Fruit fly (Drosophila melanogaster) whole organism, embryonic: ENCODE results near the gene JMJD5.
A peak's percentile ranks its signal among the peaks of the same experiment; 100 is the strongest.

ENCODE experiments used
- ATbp ChIP-seq: fragments of 200-800 bp; sonication (Bioruptor generic); optimal IDR thresholded peaks from 2 replicates; lab custom pipeline; 2017; ENCODE audit warnings: missing biosample characterization, mild to moderate bottlenecking, missing genetic modification characterization, missing genetic modification reagents
- Bdp1 ChIP-seq: fragments of 200-800 bp; sonication (Bioruptor generic); optimal IDR thresholded peaks from 3 replicates; lab custom pipeline; 2016; ENCODE audit warnings: missing biosample characterization, missing genetic modification characterization
- CG10462 ChIP-seq: fragments of 200-800 bp; sonication (Bioruptor generic); optimal IDR thresholded peaks from 2 replicates; lab custom pipeline; 2016; ENCODE audit warnings: missing biosample characterization, missing genetic modification characterization
- CG13424 ChIP-seq: fragments of 200-800 bp; sonication (Bioruptor generic); optimal IDR thresholded peaks from 2 replicates; lab custom pipeline; 2019; ENCODE audit warnings: missing biosample characterization, mild to moderate bottlenecking, missing genetic modification characterization, moderate library complexity
- CG14014 ChIP-seq: fragments of 200-800 bp; sonication (Bioruptor generic); IDR thresholded peaks from 2 replicates; pipeline ENCODE4 v1.3.6; 2022; ENCODE audit warnings: missing biosample characterization, missing genetic modification characterization
- CG1603 ChIP-seq: fragments of 200-800 bp; sonication (Bioruptor generic); optimal IDR thresholded peaks from 2 replicates; lab custom pipeline; 2019; ENCODE audit warnings: missing biosample characterization, mild to moderate bottlenecking, missing genetic modification characterization, moderate library complexity
- CG16863 ChIP-seq: fragments of 200-800 bp; sonication (Bioruptor generic); optimal IDR thresholded peaks from 3 replicates; lab custom pipeline; 2016; ENCODE audit warnings: missing biosample characterization, missing genetic modification characterization
- CG17359 ChIP-seq: fragments of 200-800 bp; sonication (Bioruptor generic); optimal IDR thresholded peaks from 3 replicates; lab custom pipeline; 2018; ENCODE audit warnings: missing biosample characterization, mild to moderate bottlenecking, missing genetic modification characterization, moderate library complexity
- CG17829 ChIP-seq: fragments of 200-800 bp; optimal IDR thresholded peaks from 2 replicates; lab custom pipeline; 2019; ENCODE audit warnings: missing biosample characterization, mild to moderate bottlenecking, missing genetic modification characterization, moderate library complexity
- CG18619 ChIP-seq: fragments of 200-800 bp; sonication (Bioruptor generic); optimal IDR thresholded peaks from 3 replicates; lab custom pipeline; 2017; ENCODE audit warnings: missing biosample characterization, mild to moderate bottlenecking, missing genetic modification characterization
- CG2678 ChIP-seq: fragments of 200-800 bp; sonication (Bioruptor generic); optimal IDR thresholded peaks from 3 replicates; lab custom pipeline; 2019; ENCODE audit warnings: missing biosample characterization, mild to moderate bottlenecking, missing genetic modification characterization, moderate library complexity
- CG2712 ChIP-seq: fragments of 200-800 bp; optimal IDR thresholded peaks from 3 replicates; lab custom pipeline; 2019; ENCODE audit warnings: missing biosample characterization, mild to moderate bottlenecking, missing genetic modification characterization, moderate library complexity
- CG30403 ChIP-seq: fragments of 200-800 bp; sonication (Bioruptor generic); optimal IDR thresholded peaks from 3 replicates; lab custom pipeline; 2016; ENCODE audit warnings: missing biosample characterization, missing genetic modification characterization
- CG32772 ChIP-seq: fragments of 200-800 bp; sonication (Bioruptor generic); IDR thresholded peaks from 2 replicates; pipeline ENCODE4 v1.3.6; 2022; ENCODE audit warnings: missing biosample characterization, missing genetic modification characterization
- CG34376 ChIP-seq: fragments of 200-800 bp; sonication (Bioruptor generic); optimal IDR thresholded peaks from 2 replicates; lab custom pipeline; 2018; ENCODE audit warnings: missing biosample characterization, mild to moderate bottlenecking, missing genetic modification characterization
- CG43689 ChIP-seq: fragments of 200-800 bp; sonication (Bioruptor generic); IDR thresholded peaks from 2 replicates; pipeline ENCODE4 v1.3.6; 2022; ENCODE audit warnings: missing biosample characterization, missing genetic modification characterization
- CG6683 ChIP-seq: fragments of 200-800 bp; sonication (Bioruptor generic); optimal IDR thresholded peaks from 2 replicates; lab custom pipeline; 2017; ENCODE audit warnings: missing biosample characterization, mild to moderate bottlenecking, missing genetic modification characterization, missing genetic modification reagents
- CG7271 ChIP-seq: fragments of 200-800 bp; sonication (Bioruptor generic); optimal IDR thresholded peaks from 2 replicates; lab custom pipeline; 2018; ENCODE audit warnings: missing biosample characterization, mild to moderate bottlenecking, missing genetic modification characterization, moderate library complexity
- CG7556 ChIP-seq: fragments of 200-800 bp; sonication (Bioruptor generic); optimal IDR thresholded peaks from 2 replicates; lab custom pipeline; 2017; ENCODE audit warnings: missing biosample characterization, mild to moderate bottlenecking, missing genetic modification characterization
- CG8290 ChIP-seq, 3 experiments: fragments of 200-800 bp; sonication (Bioruptor generic); optimal IDR thresholded peaks; 2 replicates each; lab custom pipeline; 2016 to 2019; ENCODE audit warnings: missing biosample characterization in 3 of 3, missing genetic modification characterization in 3 of 3, mild to moderate bottlenecking in 2 of 3, moderate library complexity in 1 of 3
- Camta ChIP-seq: fragments of 200-800 bp; sonication (Bioruptor generic); optimal IDR thresholded peaks from 2 replicates; lab custom pipeline; 2016; ENCODE audit warnings: missing biosample characterization, missing genetic modification characterization
- CoRest ChIP-seq: fragments of 200-800 bp; sonication (Bioruptor generic); optimal IDR thresholded peaks from 3 replicates; lab custom pipeline; 2018; ENCODE audit warnings: missing biosample characterization, mild to moderate bottlenecking, missing genetic modification characterization, moderate library complexity
- CrebB ChIP-seq: fragments of 200-800 bp; sonication (Bioruptor generic); optimal IDR thresholded peaks from 3 replicates; lab custom pipeline; 2018; ENCODE audit warnings: missing biosample characterization, mild to moderate bottlenecking, missing genetic modification characterization
- D19A ChIP-seq: fragments of 200-800 bp; optimal IDR thresholded peaks from 3 replicates; lab custom pipeline; 2019; ENCODE audit warnings: missing biosample characterization, mild to moderate bottlenecking, missing genetic modification characterization, moderate library complexity
- Dbx ChIP-seq: fragments of 200-800 bp; sonication (Bioruptor generic); IDR thresholded peaks from 3 replicates; pipeline ENCODE4 v1.3.6; 2022; ENCODE audit warnings: missing biosample characterization, missing genetic modification characterization
- Rfx ChIP-seq: fragments of 200-800 bp; sonication (Bioruptor generic); IDR thresholded peaks from 2 replicates; pipeline ENCODE4 v1.3.6; 2022; ENCODE audit warnings: missing biosample characterization, missing genetic modification characterization
- Side ChIP-seq: fragments of 200-800 bp; sonication (Bioruptor generic); optimal IDR thresholded peaks from 2 replicates; lab custom pipeline; 2016; ENCODE audit warnings: missing biosample characterization, missing genetic modification characterization
- Sox100B ChIP-seq: fragments of 200-800 bp; sonication (Bioruptor generic); optimal IDR thresholded peaks from 3 replicates; lab custom pipeline; 2018; ENCODE audit warnings: missing biosample characterization, mild to moderate bottlenecking, missing genetic modification characterization
- Spps ChIP-seq: fragments of 200-800 bp; sonication (Bioruptor generic); optimal IDR thresholded peaks from 2 replicates; lab custom pipeline; 2018; ENCODE audit warnings: missing biosample characterization, mild to moderate bottlenecking, missing genetic modification characterization
- Usf ChIP-seq: fragments of 200-800 bp; sonication (Bioruptor generic); optimal IDR thresholded peaks from 2 replicates; lab custom pipeline; 2017; ENCODE audit warnings: missing genotype, missing biosample characterization, missing genetic modification characterization
- Xbp1 ChIP-seq: fragments of 200-800 bp; sonication (Bioruptor generic); optimal IDR thresholded peaks from 3 replicates; lab custom pipeline; 2016; ENCODE audit warnings: missing biosample characterization, mild to moderate bottlenecking, missing genetic modification characterization
- YL-1 ChIP-seq: fragments of 200-800 bp; sonication (Bioruptor generic); optimal IDR thresholded peaks from 3 replicates; lab custom pipeline; 2017; ENCODE audit warnings: missing biosample characterization, mild to moderate bottlenecking, missing genetic modification characterization
- ato ChIP-seq: fragments of 200-800 bp; sonication (Bioruptor generic); IDR thresholded peaks from 2 replicates; pipeline ENCODE4 v1.3.6; 2022; ENCODE audit warnings: missing biosample characterization, missing genetic modification characterization; ENCODE audit not compliant: partially characterized antibody
- chinmo ChIP-seq: fragments of 200-800 bp; sonication (Bioruptor generic); IDR thresholded peaks from 4 replicates; pipeline ENCODE4 v1.3.6; 2022; ENCODE audit warnings: missing biosample characterization, missing genetic modification characterization; ENCODE audit not compliant: partially characterized antibody
- ci ChIP-seq: fragments of 200-800 bp; sonication (Bioruptor generic); IDR thresholded peaks from 3 replicates; pipeline ENCODE4 v1.3.6; 2022; ENCODE audit warnings: missing biosample characterization, missing genetic modification characterization
- corto ChIP-seq: fragments of 200-800 bp; sonication (Bioruptor generic); optimal IDR thresholded peaks from 2 replicates; lab custom pipeline; 2016; ENCODE audit warnings: missing biosample characterization, mild to moderate bottlenecking, missing genetic modification characterization, moderate library complexity
- emc ChIP-seq: fragments of 200-800 bp; sonication (Bioruptor generic); optimal IDR thresholded peaks from 2 replicates; lab custom pipeline; 2016; ENCODE audit warnings: missing biosample characterization, missing genetic modification characterization
- eve ChIP-seq, 2 experiments: fragments of >200 bp; optimal IDR thresholded peaks; 2 replicates each; lab custom pipeline; 2017; ENCODE audit warnings: missing biosample characterization in 2 of 2, missing genetic modification characterization in 2 of 2
- fd96Cb ChIP-seq: fragments of 200-800 bp; sonication (Bioruptor generic); optimal IDR thresholded peaks from 2 replicates; lab custom pipeline; 2018; ENCODE audit warnings: missing biosample characterization, mild to moderate bottlenecking, missing genetic modification characterization, moderate library complexity
- fru ChIP-seq: fragments of >200 bp; optimal IDR thresholded peaks from 2 replicates; lab custom pipeline; 2017
- gsb-n ChIP-seq: fragments of 200-800 bp; sonication (Bioruptor generic); optimal IDR thresholded peaks from 3 replicates; lab custom pipeline; 2018; ENCODE audit warnings: missing biosample characterization, mild to moderate bottlenecking, missing genetic modification characterization
- hb ChIP-seq: fragments of 200-800 bp; sonication (Bioruptor generic); IDR thresholded peaks from 3 replicates; pipeline ENCODE4 v1.3.6; 2022; ENCODE audit warnings: missing biosample characterization, missing genetic modification characterization; ENCODE audit not compliant: partially characterized antibody
- kni ChIP-seq: fragments of 200-800 bp; sonication (Bioruptor generic); optimal IDR thresholded peaks from 3 replicates; lab custom pipeline; 2017; ENCODE audit warnings: mild to moderate bottlenecking, missing biosample characterization, missing genetic modification reagents, missing genetic modification characterization
- sisA ChIP-seq: fragments of 200-800 bp; sonication (Bioruptor generic); IDR thresholded peaks from 2 replicates; pipeline ENCODE4 v1.3.6; 2022; ENCODE audit warnings: missing biosample characterization, missing genetic modification characterization
- slou ChIP-seq: fragments of 200-800 bp; sonication (Bioruptor generic); optimal IDR thresholded peaks from 3 replicates; lab custom pipeline; 2016; ENCODE audit warnings: missing biosample characterization, missing genetic modification characterization
- vnd ChIP-seq: fragments of 200-800 bp; sonication (Bioruptor generic); IDR thresholded peaks from 3 replicates; pipeline ENCODE4 v1.3.6; 2022; ENCODE audit warnings: missing biosample characterization, missing genetic modification characterization; ENCODE audit not compliant: partially characterized antibody
- zfh2 ChIP-seq: fragments of 200-800 bp; sonication (Bioruptor generic); optimal IDR thresholded peaks from 2 replicates; lab custom pipeline; 2016; ENCODE audit warnings: missing biosample characterization, missing genetic modification characterization

Gene JMJD5

DNA sequence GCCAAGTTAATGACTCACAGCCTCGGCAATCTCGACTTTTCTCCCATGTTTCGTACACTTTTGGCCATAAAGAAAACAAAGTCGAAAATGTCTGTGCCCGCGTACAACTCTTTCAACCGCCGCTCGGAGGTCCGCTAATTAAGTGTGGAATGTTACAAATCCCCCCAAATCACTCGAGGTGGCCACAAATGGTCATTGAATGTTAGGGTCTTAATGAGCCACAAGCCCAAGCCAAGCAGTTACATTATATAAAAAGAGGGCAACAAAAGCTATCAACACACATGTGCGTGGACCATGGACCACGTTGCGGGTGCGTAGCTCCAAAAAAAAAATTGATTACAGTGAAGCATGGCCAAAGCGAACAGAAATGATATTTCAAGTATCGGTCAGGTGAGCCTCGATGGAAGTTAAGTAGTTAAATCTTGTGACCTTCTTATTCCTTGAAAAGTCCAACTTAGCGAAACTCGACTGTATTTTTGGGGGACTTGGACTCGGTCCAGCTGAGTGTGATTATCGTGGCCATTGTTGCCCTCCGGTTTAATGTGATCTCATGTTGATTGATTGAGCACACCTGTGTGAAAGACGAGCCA lies 21.8 kb downstream of the JMJD5 start (continued):
- TF ChIP-seq slou (GFP tag; lab: Kevin White, UChicago), result peak; percentile 26
- TF ChIP-seq CG6683, result peak; percentile 58
- peak; percentile 88 for TF ChIP-seq CG13424 (tag; lab: Kevin White, UChicago)
- TF ChIP-seq CG7556, result peak; percentile 76
- peak; percentile 75 for TF ChIP-seq Sox100B (GFP tag; lab: Kevin White, UChicago)
- TF ChIP-seq CG34376, result peak; percentile 56
- TF ChIP-seq CG2712 (tag; lab: Kevin White, UChicago), result peak; percentile 81
- TF ChIP-seq emc (GFP tag; lab: Kevin White, UChicago), result peak; percentile 73

- TF ChIP-seq CG43689 (GFP tag; lab: Robert Waterston, UW), result no peak
- TF ChIP-seq Xbp1 (GFP tag; lab: Kevin White, UChicago), result peak; percentile 29
- no peak for TF ChIP-seq eve (GFP tag; optimal IDR thresholded peaks at IDR 0.05; lab: Kevin White, UChicago)
- peak; percentile 13 for TF ChIP-seq fd96Cb (tag; lab: Kevin White, UChicago)
- TF ChIP-seq vnd (GFP tag; lab: Robert Waterston, UW), result no peak
- peak; percentile 23 for TF ChIP-seq Side (GFP tag; lab: Kevin White, UChicago)
- TF ChIP-seq CG1603, result peak; percentile 34
- peak; percentile 10 for TF ChIP-seq Camta (GFP tag; lab: Kevin White, UChicago)
- TF ChIP-seq Dbx, result no peak
- TF ChIP-seq ato (GFP tag; lab: Robert Waterston, UW), result no peak
- peak; percentile 37 for TF ChIP-seq CoRest (tag; lab: Kevin White, UChicago)
- TF ChIP-seq CG10462 (GFP tag; lab: Kevin White, UChicago), result no peak
- peak; percentile 6 for TF ChIP-seq ATbp
- TF ChIP-seq CG32772, result no peak
- no peak for TF ChIP-seq Usf (GFP tag; lab: Kevin White, UChicago)
- no peak for TF ChIP-seq hb
- TF ChIP-seq D19A (tag; lab: Kevin White, UChicago), result peak; percentile 18
- TF ChIP-seq gsb-n (tag; lab: Kevin White, UChicago), result no peak
- TF ChIP-seq CG7556, result no peak
- no peak for TF ChIP-seq Bdp1 (GFP tag; lab: Kevin White, UChicago)
- no peak for TF ChIP-seq CG14014 (GFP tag; lab: Robert Waterston, UW)
- TF ChIP-seq kni, result peak; percentile 65
- TF ChIP-seq CG30403, result peak; percentile 16
- no peak for TF ChIP-seq CrebB (tag; lab: Kevin White, UChicago)
- peak; percentile 16 for TF ChIP-seq CG17829 (tag; lab: Kevin White, UChicago)
- no peak for TF ChIP-seq CG7271
- TF ChIP-seq CG18619 (GFP tag; lab: Kevin White, UChicago), result no peak
- no peak for TF ChIP-seq CG16863 (GFP tag; lab: Kevin White, UChicago)
- TF ChIP-seq chinmo, result 0 out of 4 replicates have a peak, but pooled peaks have one; percentile 61
- TF ChIP-seq Rfx, result no peak
- no peak for TF ChIP-seq YL-1
- TF ChIP-seq corto (GFP tag; lab: Kevin White, UChicago), result no peak
- no peak for TF ChIP-seq fru (lab: Kevin White, UChicago)
- TF ChIP-seq sisA, result peak; percentile 12; the same call in 1 of the 2 replicates
- TF ChIP-seq Spps, result no peak
- TF ChIP-seq CG2678 (tag; lab: Kevin White, UChicago), result peak; percentile 11
- TF ChIP-seq ci (GFP tag; lab: Robert Waterston, UW), result peak; percentile 50; the same call in 1 of the 3 replicates
- peak; percentile 34 for TF ChIP-seq CG17359 (tag; lab: Kevin White, UChicago)
- TF ChIP-seq zfh2 (GFP tag; lab: Kevin White, UChicago), result no peak
- no peak for TF ChIP-seq CG8290 (GFP tag; optimal IDR thresholded peaks at IDR 0.05; lab: Kevin White, UChicago)
- TF ChIP-seq CG8290 (tag; optimal IDR thresholded peaks at IDR 0.05; lab: Kevin White, UChicago), result no peak
Observed at dm6 chr3L:818438-819138, 22.6 kb downstream of the JMJD5 start.
